Worm (Caenorhabditis elegans): ENCODE measurements around the gene ceh-16.
A peak's percentile ranks its signal among the peaks of the same experiment; 100 is the strongest.

The ceh-16 gene

ce11 chrIII:8658367-8658761 is 35.8 kb downstream of the ceh-16 start (continued):
- TF ChIP-seq K09A11.1 (tag; optimal IDR thresholded peaks at IDR 0.05; ENCODE audit: insufficient read depth) (peak; percentile 20), pat-9 (tag; optimal IDR thresholded peaks at IDR 0.05) (no peak)

ce11 chrIII:8663143-8663542 is 40.6 kb downstream of the ceh-16 start:
- no peak for TF ChIP-seq hlh-15 (tag; optimal IDR thresholded peaks at IDR 0.05)
- TF ChIP-seq unc-55 (GFP tag; optimal IDR thresholded peaks at IDR 0.05) = no peak
- TF ChIP-seq ama-1 (optimal IDR thresholded peaks at IDR 0.05) = no peak
- TF ChIP-seq pros-1 (tag; optimal IDR thresholded peaks at IDR 0.05) = peak; percentile 49
- TF ChIP-seq pha-2 (tag; optimal IDR thresholded peaks at IDR 0.05) = no peak
- TF ChIP-seq sox-2 (GFP tag; IDR thresholded peaks at IDR 0.05) = no peak

ce11 chrIII:8664897-8665388 is 42.4 kb downstream of the ceh-16 start, which contains the start of gene F22B7.1:
TSS of gene F22B7.1 (plus strand) at chrIII:8665338.
- TF ChIP-seq ceh-19 (GFP tag; optimal IDR thresholded peaks at IDR 0.05) (no peak), hlh-30 (tag; optimal IDR thresholded peaks at IDR 0.05; ENCODE audit: insufficient read depth) (peak; percentile 21)

ce11 chrIII:8667382-8667781 is 44.8 kb downstream of the ceh-16 start, which contains the start of gene dpy-19:
TSS of gene dpy-19 (minus strand) at chrIII:8667482.
- TF ChIP-seq fax-1 (tag; optimal IDR thresholded peaks at IDR 0.05) = no peak
- no peak for TF ChIP-seq lin-11 (tag; optimal IDR thresholded peaks at IDR 0.05)
- no peak for TF ChIP-seq pax-1 (tag; optimal IDR thresholded peaks at IDR 0.05)

ce11 chrIII:8668717-8669116 is 46.2 kb downstream of the ceh-16 start:
- no peak for TF ChIP-seq pat-9 (tag; optimal IDR thresholded peaks at IDR 0.05)
- peak; percentile 11 for TF ChIP-seq unc-55 (GFP tag; optimal IDR thresholded peaks at IDR 0.05)

- TF ChIP-seq C08G9.2 (tag; optimal IDR thresholded peaks at IDR 0.05) (no peak), mec-3 (tag; optimal IDR thresholded peaks at IDR 0.05; ENCODE audit: borderline replicate concordance) (no peak), ceh-18 (tag; optimal IDR thresholded peaks at IDR 0.05) (no peak), fax-1 (tag; optimal IDR thresholded peaks at IDR 0.05) (no peak), hlh-6 (tag; optimal IDR thresholded peaks at IDR 0.05) (no peak), pax-1 (tag; optimal IDR thresholded peaks at IDR 0.05) (no peak), lim-6 (tag; optimal IDR thresholded peaks at IDR 0.05) (no peak), hlh-8 (tag; optimal IDR thresholded peaks at IDR 0.05) (no peak), T23F11.4 (GFP tag; optimal IDR thresholded peaks at IDR 0.05) (no peak), odd-2 (tag; optimal IDR thresholded peaks at IDR 0.05) (no peak), K02D7.2 (tag; optimal IDR thresholded peaks at IDR 0.05) (no peak), ceh-45 (GFP tag; IDR thresholded peaks at IDR 0.05) (no peak), ceh-31 (tag; optimal IDR thresholded peaks at IDR 0.05) (no peak), tbx-2 (tag; optimal IDR thresholded peaks at IDR 0.05) (no peak), gmeb-2 (tag; optimal IDR thresholded peaks at IDR 0.05) (no peak), ref-2 (tag; optimal IDR thresholded peaks at IDR 0.05) (no peak)
Measured at ce11 chrIII:8674980-8675485, 52.5 kb downstream of the ceh-16 start, which contains the start of gene pgl-2. TSS of gene pgl-2 (minus strand) at chrIII:8675435.
